Worm (Caenorhabditis elegans): Measurements from ENCODE around the gene F54D1.6.

F54D1.6 gene

ce11 chrIV:11266090-11266489 lies 21.5 kb upstream of the F54D1.6 start, which contains the start of gene col-127:
col-127 (minus strand) TSS chrIV:11266190.
- TF ChIP-seq zip-8 (tag; optimal IDR thresholded peaks at IDR 0.05) (no peak), unc-120 (tag; optimal IDR thresholded peaks at IDR 0.05; ENCODE audit: poor library complexity, severe bottlenecking) (no peak), snpc-4 (tag; optimal IDR thresholded peaks at IDR 0.05) (no peak), lsy-2 (tag; optimal IDR thresholded peaks at IDR 0.05) (no peak), ceh-83 (GFP tag; optimal IDR thresholded peaks at IDR 0.05) (no peak), nhr-237 (tag; optimal IDR thresholded peaks at IDR 0.05) (no peak), mep-1 (tag; optimal IDR thresholded peaks at IDR 0.05) (no peak), unc-62 (GFP tag; optimal IDR thresholded peaks at IDR 0.05) (no peak), pha-4 (tag; optimal IDR thresholded peaks at IDR 0.05) (no peak), ztf-11 (tag; optimal IDR thresholded peaks at IDR 0.05) (no peak), ceh-39 (tag; optimal IDR thresholded peaks at IDR 0.05) (no peak), lin-32 (GFP tag; optimal IDR thresholded peaks at IDR 0.05) (no peak), unc-39 (tag; optimal IDR thresholded peaks at IDR 0.05) (no peak), sptf-1 (tag; optimal IDR thresholded peaks at IDR 0.05) (no peak), nhr-2 (tag; optimal IDR thresholded peaks at IDR 0.05) (no peak), drap-1 (GFP tag; optimal IDR thresholded peaks at IDR 0.05) (no peak)

- no peak for TF ChIP-seq bed-3 (GFP tag; optimal IDR thresholded peaks at IDR 0.05)
Observed at ce11 chrIV:11269483-11269882, 18.1 kb upstream of the F54D1.6 start.

ce11 chrIV:11271262-11271661 lies 16.3 kb upstream of the F54D1.6 start, which contains the start of gene nhr-7:
nhr-7 (minus strand) TSS chrIV:11271362.
- TF ChIP-seq mep-1 (tag; optimal IDR thresholded peaks at IDR 0.05), result no peak
- TF ChIP-seq lin-13 (tag; optimal IDR thresholded peaks at IDR 0.05), result no peak
- TF ChIP-seq ceh-43 (GFP tag; optimal IDR thresholded peaks at IDR 0.05), result no peak
- TF ChIP-seq nhr-12 (tag; optimal IDR thresholded peaks at IDR 0.05), result no peak
- no peak for TF ChIP-seq nhr-28 (tag; optimal IDR thresholded peaks at IDR 0.05)
- TF ChIP-seq nhr-76 (tag; optimal IDR thresholded peaks at IDR 0.05), result no peak
- TF ChIP-seq pha-4 (tag; optimal IDR thresholded peaks at IDR 0.05), result no peak
- TF ChIP-seq zip-8 (tag; optimal IDR thresholded peaks at IDR 0.05), result no peak
- TF ChIP-seq ztf-11 (tag; optimal IDR thresholded peaks at IDR 0.05), result no peak
- no peak for TF ChIP-seq blmp-1 (tag; optimal IDR thresholded peaks at IDR 0.05)
- no peak for TF ChIP-seq sem-2 (GFP tag; optimal IDR thresholded peaks at IDR 0.05)
- no peak for TF ChIP-seq M03D4.4 (tag; optimal IDR thresholded peaks at IDR 0.05)
- TF ChIP-seq nhr-237 (tag; optimal IDR thresholded peaks at IDR 0.05), result no peak

ce11 chrIV:11273151-11273550 lies 14.5 kb upstream of the F54D1.6 start, which contains the start of gene gtl-2:
gtl-2 (plus strand) TSS chrIV:11273451.
- TF ChIP-seq nhr-28 (tag; optimal IDR thresholded peaks at IDR 0.05) (no peak), pha-4 (tag; optimal IDR thresholded peaks at IDR 0.05) (no peak), cnd-1 (tag; optimal IDR thresholded peaks at IDR 0.05) (no peak), ceh-43 (GFP tag; optimal IDR thresholded peaks at IDR 0.05) (no peak), unc-39 (tag; optimal IDR thresholded peaks at IDR 0.05) (no peak), unc-62 (GFP tag; optimal IDR thresholded peaks at IDR 0.05) (no peak), mab-5 (tag; optimal IDR thresholded peaks at IDR 0.05) (no peak), ceh-39 (tag; optimal IDR thresholded peaks at IDR 0.05) (no peak), ztf-11 (tag; optimal IDR thresholded peaks at IDR 0.05) (no peak), nhr-237 (tag; optimal IDR thresholded peaks at IDR 0.05) (no peak), drap-1 (GFP tag; optimal IDR thresholded peaks at IDR 0.05) (no peak), M03D4.4 (tag; optimal IDR thresholded peaks at IDR 0.05) (no peak), snpc-4 (tag; optimal IDR thresholded peaks at IDR 0.05) (no peak), lin-13 (tag; optimal IDR thresholded peaks at IDR 0.05) (no peak), hlh-1 (tag; optimal IDR thresholded peaks at IDR 0.05) (no peak), nhr-2 (tag; optimal IDR thresholded peaks at IDR 0.05) (no peak)

- no peak for TF ChIP-seq cnd-1 (tag; optimal IDR thresholded peaks at IDR 0.05)
- no peak for TF ChIP-seq mls-2 (tag; optimal IDR thresholded peaks at IDR 0.05)
- no peak for TF ChIP-seq pha-4 (tag; optimal IDR thresholded peaks at IDR 0.05)
- TF ChIP-seq lsy-2 (tag; optimal IDR thresholded peaks at IDR 0.05), result no peak
- no peak for TF ChIP-seq ham-2 (GFP tag; optimal IDR thresholded peaks at IDR 0.05)
- no peak for TF ChIP-seq unc-120 (tag; optimal IDR thresholded peaks at IDR 0.05; ENCODE audit: poor library complexity, severe bottlenecking)
- no peak for TF ChIP-seq mab-5 (tag; optimal IDR thresholded peaks at IDR 0.05)
- no peak for TF ChIP-seq lin-32 (GFP tag; optimal IDR thresholded peaks at IDR 0.05)
- TF ChIP-seq snpc-4 (tag; optimal IDR thresholded peaks at IDR 0.05), result no peak
- TF ChIP-seq sptf-1 (tag; optimal IDR thresholded peaks at IDR 0.05), result no peak
- TF ChIP-seq nhr-237 (tag; optimal IDR thresholded peaks at IDR 0.05), result no peak
- TF ChIP-seq ceh-43 (GFP tag; optimal IDR thresholded peaks at IDR 0.05), result no peak
- TF ChIP-seq ceh-83 (GFP tag; optimal IDR thresholded peaks at IDR 0.05), result no peak
- TF ChIP-seq ztf-11 (tag; optimal IDR thresholded peaks at IDR 0.05), result no peak
- no peak for TF ChIP-seq ceh-39 (tag; optimal IDR thresholded peaks at IDR 0.05)
- no peak for TF ChIP-seq blmp-1 (tag; optimal IDR thresholded peaks at IDR 0.05)
- TF ChIP-seq unc-39 (tag; optimal IDR thresholded peaks at IDR 0.05), result no peak
- TF ChIP-seq M03D4.4 (tag; optimal IDR thresholded peaks at IDR 0.05), result no peak
Observed at ce11 chrIV:11276026-11276425, 11.6 kb upstream of the F54D1.6 start.
